Fruit fly (Drosophila melanogaster) whole organism, adult: ENCODE data around the gene Tengl3.

Source experiments
- kay ChIP-seq: fragments of 200-800 bp; sonication (Bioruptor generic); peaks from one replicate; lab custom pipeline; 2016; ENCODE audit warnings: missing biosample characterization, missing genetic modification characterization, borderline replicate concordance
- ovo ChIP-seq: fragments of 200-800 bp; sonication (Bioruptor generic); optimal IDR thresholded peaks from 2 replicates; lab custom pipeline; 2016; ENCODE audit warnings: missing biosample characterization, missing genetic modification characterization
- tj ChIP-seq: fragments of 200-800 bp; sonication (Bioruptor generic); optimal IDR thresholded peaks from 3 replicates; lab custom pipeline; 2017; ENCODE audit warnings: missing biosample characterization, mild to moderate bottlenecking, missing genetic modification characterization, moderate library complexity

DNA sequence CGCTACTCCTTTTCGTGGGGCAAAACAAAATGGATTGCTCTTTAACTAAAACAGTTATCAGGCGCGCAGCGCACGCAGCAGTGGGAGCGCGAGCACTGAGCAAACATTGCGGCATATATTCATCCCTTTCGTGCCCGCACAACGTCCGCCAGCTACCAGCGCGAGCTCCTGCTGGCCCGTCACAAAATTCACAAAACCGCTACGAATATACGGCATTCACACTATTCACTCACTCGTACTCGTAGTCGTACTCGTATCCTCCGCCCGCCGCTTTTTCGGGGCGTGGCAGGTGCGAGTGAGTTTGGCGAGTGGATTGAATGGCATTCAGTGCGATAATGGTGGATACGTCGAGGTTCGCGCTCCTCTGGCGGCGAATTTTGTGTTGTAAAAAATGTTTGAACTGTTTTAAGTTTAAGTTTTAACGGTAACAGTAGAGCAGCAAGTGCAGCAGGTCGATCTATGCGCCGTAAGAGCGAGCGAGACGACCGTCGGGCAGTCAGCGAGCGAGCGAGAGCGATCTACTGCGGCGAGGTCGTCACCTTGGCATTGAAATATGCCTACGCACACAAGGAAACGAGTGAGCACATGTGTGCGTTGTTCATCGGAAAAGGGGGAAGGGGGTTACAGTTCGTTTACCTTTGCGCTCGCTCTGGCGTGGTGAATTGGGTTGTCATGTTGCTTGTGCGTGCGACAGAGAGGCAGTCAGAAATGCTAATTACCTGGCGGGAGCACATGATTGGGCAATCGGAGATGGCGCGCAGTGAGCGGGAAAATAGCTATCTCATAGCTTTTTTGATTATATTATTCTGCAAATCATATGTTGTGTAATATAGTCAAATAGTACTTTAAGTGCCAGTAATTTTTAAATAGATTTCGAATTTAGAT, 41.2 kb downstream of the Tengl3 start:
- TF ChIP-seq tj (GFP tag; lab: Kevin White, UChicago) = peak; percentile 98
- TF ChIP-seq ovo (GFP tag; lab: Kevin White, UChicago) = peak; percentile 94
- peak; percentile 67 for TF ChIP-seq kay (GFP tag; lab: Kevin White, UChicago)
